Fruit fly (Drosophila melanogaster): ENCODE measurements around the gene CG3847.

CG3847 gene

DNA sequence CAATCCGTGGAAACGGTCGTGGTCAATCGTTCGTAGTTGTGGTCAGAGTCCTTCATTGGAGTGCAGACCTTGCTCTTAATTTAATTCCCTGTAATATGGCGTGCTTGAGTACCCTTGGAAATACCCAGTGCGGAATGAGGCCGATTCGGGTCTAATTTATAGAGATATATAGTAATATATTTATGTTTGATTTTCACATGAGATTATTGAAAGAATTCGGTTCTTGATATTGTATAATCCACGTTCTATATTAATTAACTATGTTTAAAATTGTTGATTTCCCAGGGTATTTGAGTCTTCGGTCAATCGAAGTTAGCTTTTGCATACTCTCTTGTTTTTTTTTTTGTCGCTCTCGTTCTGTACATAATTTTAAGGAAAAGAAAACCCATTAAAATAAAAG is 3.6 kb upstream of the CG3847 start (continued):
- no peak for TF ChIP-seq Lpt (GFP tag; optimal IDR thresholded peaks at IDR 0.05)
- TF ChIP-seq Blimp-1 (GFP tag; optimal IDR thresholded peaks at IDR 0.05): no peak
- TF ChIP-seq Hr4 (GFP tag; optimal IDR thresholded peaks at IDR 0.05): no peak
- TF ChIP-seq net (GFP tag; optimal IDR thresholded peaks at IDR 0.05): no peak
- TF ChIP-seq Ets21C (GFP tag; optimal IDR thresholded peaks at IDR 0.05): no peak
- peak; percentile 20 for TF ChIP-seq Ets96B (tag; optimal IDR thresholded peaks at IDR 0.05)
- no peak for TF ChIP-seq CG1621 (tag; optimal IDR thresholded peaks at IDR 0.05)
- peak; percentile 26 for TF ChIP-seq CG3919 (GFP tag; optimal IDR thresholded peaks at IDR 0.05)
- no peak for TF ChIP-seq dsx (GFP tag; optimal IDR thresholded peaks at IDR 0.05; ENCODE audit: poor library complexity, severe bottlenecking)
- TF ChIP-seq Smox (GFP tag; optimal IDR thresholded peaks at IDR 0.05): peak; percentile 50
- no peak for TF ChIP-seq Sox15 (GFP tag; optimal IDR thresholded peaks at IDR 0.05)
- no peak for TF ChIP-seq fd85E (GFP tag; optimal IDR thresholded peaks at IDR 0.05)
- TF ChIP-seq eg (GFP tag; IDR thresholded peaks at IDR 0.05): 0 out of 3 replicates have a peak, but pooled peaks have one; percentile 14
- peak; percentile 14 for TF ChIP-seq vri (GFP tag; optimal IDR thresholded peaks at IDR 0.05)
- TF ChIP-seq acj6 (GFP tag; optimal IDR thresholded peaks at IDR 0.05): peak; percentile 50
- peak; percentile 16 for TF ChIP-seq cyc (GFP tag; optimal IDR thresholded peaks at IDR 0.05)
- TF ChIP-seq spab (GFP tag; optimal IDR thresholded peaks at IDR 0.05): peak; percentile 8
- TF ChIP-seq CG32006 (GFP tag; optimal IDR thresholded peaks at IDR 0.05): peak; percentile 40
- peak; percentile 1 for TF ChIP-seq CG3032 (tag; optimal IDR thresholded peaks at IDR 0.05)
- peak; percentile 43 for TF ChIP-seq CG10631 (GFP tag; optimal IDR thresholded peaks at IDR 0.05)
- TF ChIP-seq CG11762 (GFP tag; optimal IDR thresholded peaks at IDR 0.05; ENCODE audit: insufficient read depth): no peak

DNA sequence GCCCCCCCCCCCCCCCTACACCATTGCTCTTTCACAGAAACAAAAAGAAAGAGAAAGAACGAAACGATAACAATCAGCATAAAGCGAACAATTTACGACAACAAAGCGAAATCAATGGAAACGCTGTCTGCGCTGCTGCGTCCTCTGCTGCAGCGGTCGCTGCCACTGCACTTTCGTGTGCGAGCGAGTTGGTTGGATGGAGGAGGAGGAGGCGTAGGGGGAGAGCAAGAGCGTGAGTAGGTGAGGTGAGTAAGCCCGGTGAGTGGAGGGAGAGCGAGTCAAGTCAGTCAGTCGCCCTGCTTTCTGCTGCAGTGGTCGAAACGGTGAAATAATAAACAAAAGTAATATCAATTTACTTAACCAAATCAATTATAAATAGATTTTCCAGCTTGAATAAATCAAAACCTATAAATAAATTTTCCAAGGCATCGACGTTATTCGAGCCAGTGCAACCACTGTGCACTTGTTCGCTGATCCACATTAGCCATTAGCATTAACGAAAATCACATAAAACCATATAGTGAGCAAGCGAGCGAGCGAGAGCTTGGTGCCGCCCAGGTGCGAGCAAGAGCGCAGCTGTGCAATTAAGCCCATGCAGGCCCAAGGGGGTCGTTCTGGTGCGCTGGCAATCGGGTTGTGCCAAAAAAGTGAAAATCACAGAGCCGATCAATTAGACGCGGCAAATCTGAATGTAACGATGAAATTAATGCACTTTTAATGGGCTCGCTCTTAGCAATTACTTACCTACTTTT is 2.9 kb upstream of the CG3847 start:
- TF ChIP-seq lz (GFP tag; optimal IDR thresholded peaks at IDR 0.05): peak; percentile 89
- peak; percentile 97 for TF ChIP-seq CG15336 (GFP tag; IDR thresholded peaks at IDR 0.05)
- TF ChIP-seq Hr39 (GFP tag; optimal IDR thresholded peaks at IDR 0.05): peak; percentile 92
- TF ChIP-seq CG32006 (GFP tag; optimal IDR thresholded peaks at IDR 0.05): peak; percentile 77
- TF ChIP-seq pdm3 (GFP tag; optimal IDR thresholded peaks at IDR 0.05): peak; percentile 91
- TF ChIP-seq Ets96B (tag; optimal IDR thresholded peaks at IDR 0.05): peak; percentile 56
- peak; percentile 81 for TF ChIP-seq acj6 (GFP tag; optimal IDR thresholded peaks at IDR 0.05)
- peak; percentile 63 for TF ChIP-seq CG7368 (GFP tag; optimal IDR thresholded peaks at IDR 0.05)
- TF ChIP-seq CG6276 (GFP tag; optimal IDR thresholded peaks at IDR 0.05): peak; percentile 85
- peak; percentile 73 for TF ChIP-seq CG11902 (GFP tag; optimal IDR thresholded peaks at IDR 0.05)
- peak; percentile 64 for TF ChIP-seq CG8319 (GFP tag; optimal IDR thresholded peaks at IDR 0.05)
- TF ChIP-seq spab (GFP tag; optimal IDR thresholded peaks at IDR 0.05): peak; percentile 51
- peak; percentile 39 to 44 for TF ChIP-seq salr (GFP tag; optimal IDR thresholded peaks at IDR 0.05)
- TF ChIP-seq CG11762 (GFP tag; optimal IDR thresholded peaks at IDR 0.05; ENCODE audit: insufficient read depth): peak; percentile 75
- TF ChIP-seq achi (GFP tag; optimal IDR thresholded peaks at IDR 0.05): peak; percentile 86
- peak; percentile 88 for TF ChIP-seq net (GFP tag; optimal IDR thresholded peaks at IDR 0.05)
- TF ChIP-seq Sox15 (GFP tag; optimal IDR thresholded peaks at IDR 0.05): peak; percentile 69
- TF ChIP-seq CG9139 (GFP tag; optimal IDR thresholded peaks at IDR 0.05): peak; percentile 26
- peak; percentile 62 for TF ChIP-seq CG6854 (GFP tag; optimal IDR thresholded peaks at IDR 0.05)
- TF ChIP-seq CG6163 (GFP tag; IDR thresholded peaks at IDR 0.05): peak; percentile 95
- TF ChIP-seq CG3919 (GFP tag; optimal IDR thresholded peaks at IDR 0.05): peak; percentile 87
- peak; percentile 74 for TF ChIP-seq CG34406 (GFP tag; optimal IDR thresholded peaks at IDR 0.05)
- TF ChIP-seq fd85E (GFP tag; optimal IDR thresholded peaks at IDR 0.05): peak; percentile 45
- TF ChIP-seq CG4318 (GFP tag; optimal IDR thresholded peaks at IDR 0.05): peak; percentile 66
- TF ChIP-seq Hr4 (GFP tag; optimal IDR thresholded peaks at IDR 0.05): peak; percentile 84
- TF ChIP-seq cyc (GFP tag; optimal IDR thresholded peaks at IDR 0.05): peak; percentile 89
- peak; percentile 85 for TF ChIP-seq Lpt (GFP tag; optimal IDR thresholded peaks at IDR 0.05)
- TF ChIP-seq fkh (GFP tag; optimal IDR thresholded peaks at IDR 0.05): peak; percentile 33
- TF ChIP-seq fd59A (GFP tag; optimal IDR thresholded peaks at IDR 0.05): peak; percentile 34
- TF ChIP-seq CG6792 (GFP tag; optimal IDR thresholded peaks at IDR 0.05): peak; percentile 88
- peak; percentile 94 for TF ChIP-seq Smox (GFP tag; optimal IDR thresholded peaks at IDR 0.05)
- peak; percentile 84 for TF ChIP-seq CG10631 (GFP tag; optimal IDR thresholded peaks at IDR 0.05)
- peak; percentile 33 for TF ChIP-seq CG6808 (GFP tag; optimal IDR thresholded peaks at IDR 0.05)
- TF ChIP-seq CG8632 (GFP tag; optimal IDR thresholded peaks at IDR 0.05): peak; percentile 78
- TF ChIP-seq Sox102F (GFP tag; optimal IDR thresholded peaks at IDR 0.05): peak; percentile 93
- peak; percentile 79 for TF ChIP-seq Eip93F (GFP tag; optimal IDR thresholded peaks at IDR 0.05)
- TF ChIP-seq Met (GFP tag; optimal IDR thresholded peaks at IDR 0.05): peak; percentile 94
- peak; percentile 88 for TF ChIP-seq Ets21C (GFP tag; optimal IDR thresholded peaks at IDR 0.05)
- TF ChIP-seq CG3032 (tag; optimal IDR thresholded peaks at IDR 0.05): peak; percentile 29
- peak; percentile 91 for TF ChIP-seq Sox14 (GFP tag; optimal IDR thresholded peaks at IDR 0.05)
